Worm (Caenorhabditis elegans): ENCODE measurements around the gene K04G11.3.

The K04G11.3 gene

ce11 chrX:14347573-14347972, at the start of gene K04G11.3:
Gene K04G11.3, minus strand, starts transcription at chrX:14347673.
- TF ChIP-seq unc-98 (GFP tag; IDR thresholded peaks at IDR 0.05) (no peak), tlp-1 (tag; optimal IDR thresholded peaks at IDR 0.05) (no peak), alr-1 (tag; optimal IDR thresholded peaks at IDR 0.05; ENCODE audit: borderline replicate concordance) (no peak), hlh-17 (GFP tag; optimal IDR thresholded peaks at IDR 0.05; ENCODE audit: borderline replicate concordance) (no peak), lin-15B (tag; optimal IDR thresholded peaks at IDR 0.05) (no peak), pag-3 (tag; optimal IDR thresholded peaks at IDR 0.05; ENCODE audit: borderline replicate concordance, insufficient read depth) (no peak), snu-23 (GFP tag; optimal IDR thresholded peaks at IDR 0.05) (no peak), nhr-20 (tag; optimal IDR thresholded peaks at IDR 0.05) (no peak), nhr-237 (tag; optimal IDR thresholded peaks at IDR 0.05) (no peak), nhr-77 (tag; optimal IDR thresholded peaks at IDR 0.05) (no peak), lsy-2 (tag; optimal IDR thresholded peaks at IDR 0.05) (no peak), xbp-1 (tag; optimal IDR thresholded peaks at IDR 0.05) (no peak), egl-27 (tag; optimal IDR thresholded peaks at IDR 0.05) (no peak), unc-30 (tag; optimal IDR thresholded peaks at IDR 0.05) (no peak), zip-4 (GFP tag; optimal IDR thresholded peaks at IDR 0.05) (no peak)

- TF ChIP-seq fkh-4 (tag; optimal IDR thresholded peaks at IDR 0.05; ENCODE audit: borderline replicate concordance) = no peak
- no peak for TF ChIP-seq ceh-63 (GFP tag; optimal IDR thresholded peaks at IDR 0.05)
- TF ChIP-seq lin-14 (GFP tag; optimal IDR thresholded peaks at IDR 0.05) = no peak
- TF ChIP-seq rnt-1 (tag; optimal IDR thresholded peaks at IDR 0.05) = no peak
- TF ChIP-seq aly-2 (tag; optimal IDR thresholded peaks at IDR 0.05) = no peak
- TF ChIP-seq ceh-8 (GFP tag; optimal IDR thresholded peaks at IDR 0.05) = no peak
- TF ChIP-seq hlh-17 (GFP tag; optimal IDR thresholded peaks at IDR 0.05; ENCODE audit: borderline replicate concordance) = no peak
- TF ChIP-seq nhr-11 (tag; optimal IDR thresholded peaks at IDR 0.05) = no peak
- no peak for TF ChIP-seq nhr-76 (tag; optimal IDR thresholded peaks at IDR 0.05)
- TF ChIP-seq nhr-71 (tag; optimal IDR thresholded peaks at IDR 0.05) = no peak
- no peak for TF ChIP-seq egl-13 (tag; optimal IDR thresholded peaks at IDR 0.05)
- no peak for TF ChIP-seq efl-1 (optimal IDR thresholded peaks at IDR 0.05)
- no peak for TF ChIP-seq efl-1 (GFP tag; optimal IDR thresholded peaks at IDR 0.05 in 1 of 2)
- no peak for TF ChIP-seq pqm-1 (tag; optimal IDR thresholded peaks at IDR 0.05)
Measured at ce11 chrX:14395267-14395666, 47.8 kb upstream of the K04G11.3 start, which contains the start of gene Y60A9.1. Gene Y60A9.1, minus strand, starts transcription at chrX:14395367.

ce11 chrX:14382951-14383350, 35.5 kb upstream of the K04G11.3 start, which contains the start of gene Y60A9.3:
Gene Y60A9.3, plus strand, starts transcription at chrX:14383251.
- TF ChIP-seq snu-23 (GFP tag; optimal IDR thresholded peaks at IDR 0.05) (no peak), aly-2 (tag; optimal IDR thresholded peaks at IDR 0.05) (no peak), ceh-63 (GFP tag; optimal IDR thresholded peaks at IDR 0.05) (no peak), isw-1 (GFP tag; IDR thresholded peaks at IDR 0.05) (no peak), C16A3.4 (tag; optimal IDR thresholded peaks at IDR 0.05) (no peak), nhr-237 (tag; optimal IDR thresholded peaks at IDR 0.05) (no peak), nhr-19 (GFP tag; conservative IDR thresholded peaks at IDR 0.05) (no peak), skn-1 (tag; optimal IDR thresholded peaks at IDR 0.05) (no peak), zag-1 (tag; optimal IDR thresholded peaks at IDR 0.05) (no peak), jun-1 (tag; optimal IDR thresholded peaks at IDR 0.05) (no peak), pqm-1 (tag; optimal IDR thresholded peaks at IDR 0.05) (no peak), nhr-11 (tag; optimal IDR thresholded peaks at IDR 0.05) (no peak), blmp-1 (tag; optimal IDR thresholded peaks at IDR 0.05) (no peak), efl-1 (optimal IDR thresholded peaks at IDR 0.05) (no peak), efl-1 (GFP tag; optimal IDR thresholded peaks at IDR 0.05 in 1 of 2) (no peak), unc-86 (tag; optimal IDR thresholded peaks at IDR 0.05) (no peak), aha-1 (tag; optimal IDR thresholded peaks at IDR 0.05) (no peak), elt-3 (tag; optimal IDR thresholded peaks at IDR 0.05) (no peak), tlp-1 (tag; optimal IDR thresholded peaks at IDR 0.05) (no peak)

ce11 chrX:14377169-14377568, 29.7 kb upstream of the K04G11.3 start, which contains the start of gene Y60A9A.1:
Gene Y60A9A.1, minus strand, starts transcription at chrX:14377269.
- TF ChIP-seq unc-130 (tag; optimal IDR thresholded peaks at IDR 0.05) (no peak), ztf-11 (tag; optimal IDR thresholded peaks at IDR 0.05) (no peak)
